Worm (Caenorhabditis elegans) whole organism, young adult: Measurements from ENCODE around the gene clec-157.

ENCODE experiments used
- B0019.2 ChIP-seq: fragments of 200-800 bp; sonication (Bioruptor generic); conservative IDR thresholded peaks from 2 replicates; pipeline ENCODE4 v1.3.6; 2022; ENCODE audit warnings: missing genetic modification reagents, missing genetic modification characterization, missing compliant biosample characterization
- B0035.1 ChIP-seq: sonication (generic microtip); optimal IDR thresholded peaks from 2 replicates; lab custom pipeline; 2016; ENCODE audit warnings: missing genetic modification characterization, mild to moderate bottlenecking, missing compliant biosample characterization, missing genotype, missing genetic modification reagents
- F55B11.4 ChIP-seq: sonication (generic microtip); optimal IDR thresholded peaks from 2 replicates; lab custom pipeline; 2016; ENCODE audit warnings: missing compliant biosample characterization, missing genetic modification characterization, borderline replicate concordance; ENCODE audit not compliant: insufficient read depth
- K12H6.12 ChIP-seq: fragments of 200-800 bp; sonication (Bioruptor generic); optimal IDR thresholded peaks from 2 replicates; lab custom pipeline; 2018; ENCODE audit warnings: mild to moderate bottlenecking, missing genetic modification characterization, missing compliant biosample characterization
- T26A5.8 ChIP-seq: sonication (generic microtip); optimal IDR thresholded peaks from 2 replicates; lab custom pipeline; 2016; ENCODE audit warnings: missing genetic modification characterization, missing compliant biosample characterization
- Y53G8AR.9 ChIP-seq: fragments of 200-800 bp; sonication (Bioruptor generic); conservative IDR thresholded peaks from 2 replicates; pipeline ENCODE4 v1.3.6; 2022; ENCODE audit warnings: missing genetic modification reagents, missing genetic modification characterization, missing compliant biosample characterization
- Y56A3A.18 ChIP-seq: fragments of 200-800 bp; sonication (Bioruptor generic); IDR thresholded peaks from 2 replicates; pipeline ENCODE4 v1.3.6; 2022; ENCODE audit warnings: missing genetic modification reagents, missing genetic modification characterization, missing compliant biosample characterization
- Y67H2A.10 ChIP-seq: fragments of 200-800 bp; sonication (Bioruptor generic); conservative IDR thresholded peaks from 2 replicates; pipeline ENCODE4 v1.3.6; 2022; ENCODE audit warnings: missing genetic modification reagents, missing genetic modification characterization, missing compliant biosample characterization
- Y79H2A.3 ChIP-seq: fragments of 200-800 bp; sonication (Bioruptor generic); conservative IDR thresholded peaks from 2 replicates; pipeline ENCODE4 v1.3.6; 2022; ENCODE audit warnings: missing genetic modification reagents, missing genetic modification characterization, missing compliant biosample characterization
- akir-1 ChIP-seq: fragments of 200-800 bp; sonication (Bioruptor generic); optimal IDR thresholded peaks from 2 replicates; lab custom pipeline; 2018; ENCODE audit warnings: mild to moderate bottlenecking, missing genetic modification characterization, moderate library complexity, missing compliant biosample characterization
- ama-1 ChIP-seq, 3 experiments: fragments of 150-350 bp in 1 of 3; sonication (generic microtip) in 2 of 3; optimal IDR thresholded peaks; 2 replicates each; lab custom pipeline; 2014 to 2018; ENCODE audit warnings: missing biosample characterization in 2 of 3, missing genetic modification characterization in 2 of 3, missing genetic modification reagents in 2 of 3
- athp-1 ChIP-seq: sonication (generic microtip); optimal IDR thresholded peaks from 2 replicates; lab custom pipeline; 2017; ENCODE audit warnings: mild to moderate bottlenecking, missing genetic modification characterization, missing compliant biosample characterization
- attf-6 ChIP-seq: fragments of 200-800 bp; sonication (Bioruptor generic); IDR thresholded peaks from 2 replicates; pipeline ENCODE4 v1.3.6; 2022; ENCODE audit warnings: missing genetic modification reagents, missing genetic modification characterization, missing compliant biosample characterization
- bed-1 ChIP-seq: fragments of 200-800 bp; sonication (Bioruptor generic); IDR thresholded peaks from 2 replicates; pipeline ENCODE4 v1.3.6; 2022; ENCODE audit warnings: missing genetic modification reagents, missing genetic modification characterization, missing compliant biosample characterization
- cebp-2 ChIP-seq: fragments of 200-800 bp; sonication (Bioruptor generic); IDR thresholded peaks from 2 replicates; pipeline ENCODE4 v1.3.6; 2022; ENCODE audit warnings: missing genetic modification characterization, missing compliant biosample characterization
- ceh-79 ChIP-seq: sonication (generic microtip); optimal IDR thresholded peaks from 2 replicates; lab custom pipeline; 2017; ENCODE audit warnings: mild to moderate bottlenecking, missing genetic modification characterization, missing compliant biosample characterization
- ets-4 ChIP-seq: fragments of 200-800 bp; sonication (Bioruptor generic); optimal IDR thresholded peaks from 2 replicates; lab custom pipeline; 2018; ENCODE audit warnings: mild to moderate bottlenecking, missing genetic modification characterization, missing compliant biosample characterization
- gei-17 ChIP-seq: fragments of 200-800 bp; sonication (Bioruptor generic); optimal IDR thresholded peaks from 2 replicates; lab custom pipeline; 2018; ENCODE audit warnings: mild to moderate bottlenecking, missing genetic modification characterization, missing compliant biosample characterization
- let-607 ChIP-seq, 2 experiments: fragments of 200-800 bp in 1 of 2; sonication (Bioruptor generic) in 1 of 2; sonication (generic microtip) in 1 of 2; optimal IDR thresholded peaks; 2 replicates each; lab custom pipeline; 2016 to 2018; ENCODE audit warnings: mild to moderate bottlenecking in 2 of 2, missing compliant biosample characterization in 2 of 2, missing genetic modification characterization in 2 of 2, moderate library complexity in 2 of 2, missing genotype in 1 of 2
- lin-26 ChIP-seq: fragments of 200-800 bp; sonication (Bioruptor generic); IDR thresholded peaks from 2 replicates; pipeline ENCODE4 v1.3.6; 2022; ENCODE audit warnings: missing genetic modification reagents, missing genetic modification characterization, missing compliant biosample characterization
- madf-6 ChIP-seq: fragments of 200-800 bp; sonication (Bioruptor generic); IDR thresholded peaks from 2 replicates; pipeline ENCODE4 v1.3.6; 2022; ENCODE audit warnings: missing genetic modification reagents, missing genetic modification characterization, missing compliant biosample characterization
- madf-8 ChIP-seq: fragments of 200-800 bp; sonication (Bioruptor generic); conservative IDR thresholded peaks from 2 replicates; pipeline ENCODE4 v1.3.6; 2022; ENCODE audit warnings: missing genetic modification reagents, missing genetic modification characterization, missing compliant biosample characterization
- nhr-179 ChIP-seq: sonication (generic microtip); optimal IDR thresholded peaks from 2 replicates; lab custom pipeline; 2016; ENCODE audit warnings: mild to moderate bottlenecking, missing genetic modification characterization, missing compliant biosample characterization
- nhr-27 ChIP-seq: fragments of 200-800 bp; sonication (Bioruptor generic); optimal IDR thresholded peaks from 2 replicates; lab custom pipeline; 2018; ENCODE audit warnings: mild to moderate bottlenecking, missing genetic modification characterization, moderate library complexity, missing compliant biosample characterization
- pbrm-1 ChIP-seq: fragments of 200-800 bp; sonication (Bioruptor generic); IDR thresholded peaks from 2 replicates; pipeline ENCODE4 v1.3.6; 2022; ENCODE audit warnings: missing genetic modification reagents, missing genetic modification characterization, missing compliant biosample characterization
- sdz-38 ChIP-seq: sonication (generic microtip); optimal IDR thresholded peaks from 2 replicates; lab custom pipeline; 2016; ENCODE audit warnings: missing genotype, missing genetic modification characterization, missing compliant biosample characterization
- snpc-1.3 ChIP-seq: sonication (generic microtip); optimal IDR thresholded peaks from 2 replicates; lab custom pipeline; 2017; ENCODE audit warnings: missing genetic modification characterization, mild to moderate bottlenecking, missing compliant biosample characterization, antibody characterized with exemption, moderate library complexity, missing genotype, missing genetic modification reagents; ENCODE audit not compliant: insufficient read depth
- unc-130 ChIP-seq: sonication (generic microtip); optimal IDR thresholded peaks from 2 replicates; lab custom pipeline; 2016; ENCODE audit warnings: missing genetic modification reagents, missing genetic modification characterization, missing compliant biosample characterization
- ztf-25 ChIP-seq: fragments of 200-800 bp; sonication (Bioruptor generic); IDR thresholded peaks from 2 replicates; pipeline ENCODE4 v1.3.6; 2022; ENCODE audit warnings: missing genetic modification reagents, missing genetic modification characterization, missing compliant biosample characterization
- ztf-3 ChIP-seq: fragments of 200-800 bp; sonication (Bioruptor generic); optimal IDR thresholded peaks from 2 replicates; lab custom pipeline; 2018; ENCODE audit warnings: mild to moderate bottlenecking, missing genetic modification characterization, missing compliant biosample characterization

clec-157 gene

DNA sequence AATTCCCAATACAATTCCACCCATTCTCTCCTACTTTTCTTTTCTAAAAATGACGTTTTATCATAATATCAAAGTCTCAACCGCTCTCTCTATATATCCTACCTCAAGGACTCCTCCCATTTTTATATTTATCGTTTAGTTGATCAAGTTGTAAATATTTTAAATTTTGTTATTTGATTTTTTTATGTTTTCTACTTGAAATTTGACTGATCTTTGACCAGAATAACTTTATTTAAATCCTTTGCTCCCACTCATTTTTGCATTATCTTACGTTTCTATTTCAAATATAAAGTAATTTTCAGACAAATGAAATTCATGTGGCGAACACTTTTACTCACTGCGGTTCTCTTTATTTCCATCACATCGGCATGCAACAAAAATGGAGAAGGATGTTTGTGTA lies 6.8 kb downstream of the clec-157 start, which contains the start of the genes acbp-7 and F26A1.19:
Gene acbp-7 (plus strand): TSS at position 301 of the 400 bp plus-strand sequence.
Gene F26A1.19 (plus strand): TSS at position 303 of the 400 bp plus-strand sequence.
- TF ChIP-seq athp-1 (tag; lab: Kevin White, UChicago), result no peak
- no peak for TF ChIP-seq ztf-25
- TF ChIP-seq, all 124 proteins: peak for 0

DNA sequence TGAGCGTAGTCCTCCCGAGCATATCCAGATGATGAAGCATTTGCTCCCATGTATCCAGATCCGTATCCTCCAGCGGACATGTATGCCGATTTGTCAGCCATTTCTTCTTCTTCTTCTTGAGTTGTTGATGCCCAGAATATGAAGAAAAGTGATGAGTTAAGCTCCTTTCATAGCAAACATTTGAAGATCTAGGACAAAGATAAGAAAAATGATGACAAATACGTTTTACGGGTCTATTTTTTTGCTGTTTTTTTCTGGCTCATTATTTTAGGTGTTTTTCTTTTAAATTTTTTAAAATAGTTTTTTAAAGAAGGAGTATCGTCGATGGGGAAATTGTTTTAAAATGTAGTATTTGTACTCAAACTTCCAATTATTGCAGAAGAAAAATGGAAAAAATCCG lies 14.0 kb downstream of the clec-157 start, which contains the start of gene nspd-9:
Gene nspd-9 (minus strand): TSS at position 101 of the 400 bp plus-strand sequence.
- TF ChIP-seq ztf-3 (GFP tag; lab: Kevin White, UChicago) (no peak), pbrm-1 (GFP tag; lab: Robert Waterston, UW) (no peak), ceh-79 (tag; lab: Kevin White, UChicago) (no peak), K12H6.12 (no peak), cebp-2 (no peak), snpc-1.3 (tag; lab: Kevin White, UChicago) (no peak), B0035.1 (tag; lab: Kevin White, UChicago) (no peak), T26A5.8 (tag; lab: Kevin White, UChicago) (no peak), ets-4 (no peak), athp-1 (tag; lab: Kevin White, UChicago) (no peak), nhr-179 (tag; lab: Kevin White, UChicago) (no peak), bed-1 (GFP tag; lab: Robert Waterston, UW) (no peak), Y79H2A.3 (GFP tag; lab: Robert Waterston, UW) (no peak)

DNA sequence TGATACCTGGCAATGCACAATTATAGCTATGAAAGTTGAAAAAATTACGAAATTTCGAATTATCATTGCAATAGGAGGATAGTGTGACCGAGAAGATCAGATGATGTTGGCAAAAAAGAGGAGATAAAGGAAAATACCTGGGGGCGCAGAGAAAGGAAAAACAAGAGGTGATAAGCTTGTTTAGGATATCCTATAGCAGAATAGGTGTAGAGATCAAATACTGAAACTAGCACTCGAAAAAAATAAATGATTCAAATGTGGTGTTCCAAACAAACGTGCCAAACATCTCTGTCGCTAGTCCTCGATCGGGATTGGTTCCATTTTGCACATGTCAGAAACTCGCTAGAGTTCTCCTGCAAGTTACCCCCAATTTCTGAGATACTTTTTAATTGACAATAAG lies 14.8 kb downstream of the clec-157 start, which contains the start of gene F26A1.9:
Gene F26A1.9 (minus strand): TSS at position 101 of the 400 bp plus-strand sequence.
- no peak for TF ChIP-seq madf-6
- no peak for TF ChIP-seq akir-1 (GFP tag; lab: Kevin White, UChicago)
- TF ChIP-seq B0019.2 (GFP tag; lab: Robert Waterston, UW), result no peak
- no peak for TF ChIP-seq lin-26 (GFP tag; lab: Robert Waterston, UW)
- no peak for TF ChIP-seq gei-17
- no peak for TF ChIP-seq ama-1 (optimal IDR thresholded peaks at IDR 0.05; lab: Kevin White, UChicago)
- TF ChIP-seq ama-1 (GFP tag; optimal IDR thresholded peaks at IDR 0.05; lab: Kevin White, UChicago), result no peak
- TF ChIP-seq attf-6 (GFP tag; lab: Robert Waterston, UW), result no peak

- TF ChIP-seq B0019.2 (GFP tag; lab: Robert Waterston, UW), result no peak
- no peak for TF ChIP-seq Y53G8AR.9 (GFP tag; lab: Robert Waterston, UW)
- TF ChIP-seq unc-130 (GFP tag; lab: Kevin White, UChicago), result no peak
- TF ChIP-seq Y56A3A.18 (GFP tag; lab: Robert Waterston, UW), result no peak
- no peak for TF ChIP-seq Y67H2A.10 (GFP tag; lab: Robert Waterston, UW)
- no peak for TF ChIP-seq madf-8 (GFP tag; lab: Robert Waterston, UW)
- TF ChIP-seq let-607 (tag; optimal IDR thresholded peaks at IDR 0.05; lab: Kevin White, UChicago), result no peak
- no peak for TF ChIP-seq F55B11.4 (tag; lab: Kevin White, UChicago)
- no peak for TF ChIP-seq sdz-38 (tag; lab: Kevin White, UChicago)
- no peak for TF ChIP-seq nhr-27 (tag; lab: Kevin White, UChicago)
- no peak for TF ChIP-seq attf-6 (GFP tag; lab: Robert Waterston, UW)
These were observed 17.6 kb downstream of the clec-157 start, which contains the start of gene F26A1.3 for ce11 chrIII:4826606-4827005. TSS of gene F26A1.3 (plus strand) at chrIII:4826906.

- TF ChIP-seq nhr-27 (tag; lab: Kevin White, UChicago), result no peak
These were observed 22.1 kb downstream of the clec-157 start, which contains the start of gene F26A1.8 for ce11 chrIII:4822140-4822539. TSS of gene F26A1.8 (minus strand) at chrIII:4822240.
